Worm (Caenorhabditis elegans) whole organism, L4/young adult: ENCODE measurements around the gene srz-96.

Experiments used
- W03F9.2 ChIP-seq: fragments of 150-350 bp; optimal IDR thresholded peaks from 2 replicates; lab custom pipeline; 2014; ENCODE audit warnings: missing biosample characterization, missing genetic modification characterization
- dao-5 ChIP-seq: sonication (generic microtip); optimal IDR thresholded peaks from 2 replicates; lab custom pipeline; 2016; ENCODE audit warnings: missing genotype, missing genetic modification characterization, moderate library complexity, missing compliant biosample characterization
- him-1 ChIP-seq: sonication (generic microtip); optimal IDR thresholded peaks from 2 replicates; lab custom pipeline; 2016; ENCODE audit warnings: missing genotype, missing genetic modification reagents, missing genetic modification characterization, missing compliant biosample characterization

ce11 chrV:17170822-17171221, 28.2 kb upstream of the srz-96 start, which contains the start of gene srw-51:
- TF ChIP-seq him-1 (tag; lab: Kevin White, UChicago), result no peak
- TF ChIP-seq dao-5 (tag; lab: Kevin White, UChicago), result no peak
- TF ChIP-seq W03F9.2, result no peak
